Fruit fly (Drosophila melanogaster): ENCODE measurements around the gene fusl.

- TF ChIP-seq psq (optimal IDR thresholded peaks at IDR 0.05) (no peak), ttk (optimal IDR thresholded peaks at IDR 0.05) (no peak)
Observed at dm6 chr2L:5303044-5303904, 34.6 kb downstream of the fusl start.

All from Kc167 (cell line).